Worm (Caenorhabditis elegans) whole organism, L4 larva: ENCODE data around the gene B0524.3.
A peak's percentile ranks its signal among the peaks of the same experiment; 100 is the strongest.

Source experiments
- F10B5.3 ChIP-seq: sonication (generic microtip); optimal IDR thresholded peaks from 2 replicates; lab custom pipeline; 2016; ENCODE audit warnings: mild to moderate bottlenecking, missing genetic modification characterization, missing compliant biosample characterization
- F26F4.8 ChIP-seq: fragments of 200-800 bp; sonication (Bioruptor generic); conservative IDR thresholded peaks from 2 replicates; pipeline ENCODE4 v1.3.6; 2022; ENCODE audit warnings: missing genetic modification characterization, missing compliant biosample characterization
- F37D6.2 ChIP-seq: sonication (generic microtip); optimal IDR thresholded peaks from 2 replicates; lab custom pipeline; 2016; ENCODE audit warnings: mild to moderate bottlenecking, missing genetic modification characterization, missing compliant biosample characterization
- Y105C5A.15 ChIP-seq: fragments of 200-800 bp; sonication (Bioruptor generic); IDR thresholded peaks from 2 replicates; pipeline ENCODE4 v1.3.6; 2022; ENCODE audit warnings: missing genetic modification characterization, missing compliant biosample characterization
- Y48G9A.11 ChIP-seq: fragments of 200-800 bp; sonication (Bioruptor generic); IDR thresholded peaks from 2 replicates; pipeline ENCODE4 v1.3.6; 2022; ENCODE audit warnings: missing genetic modification reagents, missing genetic modification characterization, missing compliant biosample characterization
- ZK337.2 ChIP-seq: fragments of 200-800 bp; sonication (Bioruptor generic); IDR thresholded peaks from 2 replicates; pipeline ENCODE4 v1.3.6; 2022; ENCODE audit warnings: missing genetic modification reagents, missing genetic modification characterization, missing compliant biosample characterization
- aly-2 ChIP-seq: sonication (generic microtip); optimal IDR thresholded peaks from 2 replicates; lab custom pipeline; 2018; ENCODE audit warnings: missing biosample characterization, missing genetic modification characterization
- arid-1 ChIP-seq: fragments of 200-800 bp; sonication (Bioruptor generic); conservative IDR thresholded peaks from 2 replicates; pipeline ENCODE4 v1.3.6; 2022; ENCODE audit warnings: missing genetic modification reagents, missing genetic modification characterization, missing compliant biosample characterization
- ceh-20 ChIP-seq: fragments of 200-800 bp; sonication (Bioruptor generic); IDR thresholded peaks from 2 replicates; pipeline ENCODE4 v1.3.6; 2022; ENCODE audit warnings: missing genetic modification reagents, missing genetic modification characterization, missing compliant biosample characterization
- ceh-32 ChIP-seq: sonication (generic microtip); optimal IDR thresholded peaks from 2 replicates; lab custom pipeline; 2016; ENCODE audit warnings: mild to moderate bottlenecking, missing genetic modification characterization, missing compliant biosample characterization; ENCODE audit not compliant: poor library complexity
- ceh-82 ChIP-seq: sonication (generic microtip); optimal IDR thresholded peaks from 2 replicates; lab custom pipeline; 2017; ENCODE audit warnings: missing biosample characterization, missing genetic modification characterization
- daf-16 ChIP-seq, 3 experiments: sonication (generic microtip); optimal IDR thresholded peaks; 2 replicates each; lab custom pipeline; 2016 to 2017; ENCODE audit warnings: missing genetic modification characterization in 3 of 3, missing genetic modification reagents in 3 of 3, mild to moderate bottlenecking in 2 of 3, missing compliant biosample characterization in 2 of 3, missing biosample characterization in 1 of 3, moderate library complexity in 1 of 3
- daf-8 ChIP-seq: fragments of 200-800 bp; sonication (Bioruptor generic); IDR thresholded peaks from 2 replicates; pipeline ENCODE4 v1.3.6; 2022; ENCODE audit warnings: missing genetic modification characterization, missing compliant biosample characterization
- dmd-8 ChIP-seq: fragments of 200-800 bp; sonication (Bioruptor generic); IDR thresholded peaks from 2 replicates; pipeline ENCODE4 v1.3.6; 2022; ENCODE audit warnings: missing genetic modification characterization, missing compliant biosample characterization
- dpl-1 ChIP-seq: fragments of 150-350 bp; optimal IDR thresholded peaks from 2 replicates; lab custom pipeline; 2014; ENCODE audit warnings: missing biosample characterization, missing genetic modification reagents, missing genetic modification characterization
- dve-1 ChIP-seq: sonication (generic microtip); optimal IDR thresholded peaks from 2 replicates; lab custom pipeline; 2017; ENCODE audit warnings: antibody characterized with exemption, mild to moderate bottlenecking, missing genetic modification characterization, missing compliant biosample characterization; ENCODE audit not compliant: insufficient read depth
- egl-43 ChIP-seq: fragments of 200-800 bp; sonication (Bioruptor generic); IDR thresholded peaks from 2 replicates; pipeline ENCODE4 v1.3.6; 2022; ENCODE audit warnings: missing genetic modification reagents, missing genetic modification characterization, missing compliant biosample characterization
- fkh-10 ChIP-seq: fragments of 150-350 bp; optimal IDR thresholded peaks from 2 replicates; lab custom pipeline; 2014; ENCODE audit warnings: missing biosample characterization, missing genetic modification reagents, missing genetic modification characterization
- fos-1 ChIP-seq: fragments of 150-350 bp; optimal IDR thresholded peaks from 2 replicates; lab custom pipeline; 2014; ENCODE audit warnings: missing biosample characterization, missing genetic modification characterization
- hlh-11 ChIP-seq: fragments of 200-800 bp; sonication (Bioruptor generic); optimal IDR thresholded peaks from 2 replicates; lab custom pipeline; 2018; ENCODE audit warnings: mild to moderate bottlenecking, missing genetic modification characterization, missing compliant biosample characterization
- hlh-30 ChIP-seq: sonication (generic microtip); optimal IDR thresholded peaks from 2 replicates; lab custom pipeline; 2017; ENCODE audit warnings: antibody characterized with exemption, mild to moderate bottlenecking, missing genetic modification characterization, missing compliant biosample characterization; ENCODE audit not compliant: insufficient read depth
- lim-7 ChIP-seq: fragments of 200-800 bp; sonication (Bioruptor generic); IDR thresholded peaks from 2 replicates; pipeline ENCODE4 v1.3.6; 2022; ENCODE audit warnings: missing genetic modification characterization, missing compliant biosample characterization
- lin-1 ChIP-seq: fragments of 200-800 bp; sonication (Bioruptor generic); IDR thresholded peaks from 2 replicates; pipeline ENCODE4 v1.3.6; 2022; ENCODE audit warnings: missing genetic modification reagents, missing genetic modification characterization, missing compliant biosample characterization
- lin-13 ChIP-seq: fragments of 150-350 bp; optimal IDR thresholded peaks from 2 replicates; lab custom pipeline; 2014; ENCODE audit warnings: missing biosample characterization, missing genetic modification reagents, missing genetic modification characterization
- lin-15B ChIP-seq: fragments of 150-350 bp; sonication (generic microtip); optimal IDR thresholded peaks from 3 replicates; lab custom pipeline; 2014; ENCODE audit warnings: missing biosample characterization, missing genetic modification characterization
- lsy-2 ChIP-seq, 2 experiments: fragments of 150-350 bp in 1 of 2; sonication (generic microtip) in 1 of 2; optimal IDR thresholded peaks; 2 replicates each; lab custom pipeline; 2014 to 2017; ENCODE audit warnings: missing biosample characterization in 2 of 2, missing genetic modification characterization in 2 of 2
- madf-5 ChIP-seq, 2 experiments: fragments of 200-800 bp; sonication (Bioruptor generic); IDR thresholded peaks; 2 replicates each; pipeline ENCODE4 v1.3.6; 2022; ENCODE audit warnings: missing compliant biosample characterization in 2 of 2, missing genetic modification characterization in 2 of 2
- madf-9 ChIP-seq: fragments of 200-800 bp; sonication (Bioruptor generic); conservative IDR thresholded peaks from 2 replicates; pipeline ENCODE4 v1.3.6; 2022; ENCODE audit warnings: missing genetic modification reagents, missing genetic modification characterization, missing compliant biosample characterization
- mdt-29 ChIP-seq: fragments of 200-800 bp; sonication (Bioruptor generic); IDR thresholded peaks from 2 replicates; pipeline ENCODE4 v1.3.6; 2022; ENCODE audit warnings: missing genetic modification reagents, missing genetic modification characterization, missing compliant biosample characterization
- nhr-111 ChIP-seq: fragments of 200-800 bp; sonication (Bioruptor generic); optimal IDR thresholded peaks from 2 replicates; lab custom pipeline; 2018; ENCODE audit warnings: mild to moderate bottlenecking, missing genetic modification characterization, missing compliant biosample characterization
- nhr-237 ChIP-seq: sonication (generic microtip); optimal IDR thresholded peaks from 2 replicates; lab custom pipeline; 2017; ENCODE audit warnings: missing biosample characterization, missing genetic modification characterization
- nhr-41 ChIP-seq: fragments of 200-800 bp; sonication (Bioruptor generic); IDR thresholded peaks from 2 replicates; pipeline ENCODE4 v1.3.6; 2022; ENCODE audit warnings: missing genetic modification reagents, missing genetic modification characterization, missing compliant biosample characterization
- nhr-42 ChIP-seq: fragments of 200-800 bp; sonication (Bioruptor generic); IDR thresholded peaks from 2 replicates; pipeline ENCODE4 v1.3.6; 2022; ENCODE audit warnings: missing genetic modification characterization, missing compliant biosample characterization
- nhr-48 ChIP-seq: sonication (generic microtip); optimal IDR thresholded peaks from 2 replicates; lab custom pipeline; 2016; ENCODE audit warnings: mild to moderate bottlenecking, missing genetic modification characterization, missing compliant biosample characterization
- nhr-6 ChIP-seq: fragments of 150-350 bp; optimal IDR thresholded peaks from 2 replicates; lab custom pipeline; 2014; ENCODE audit warnings: missing biosample characterization, missing genetic modification characterization
- nhr-77 ChIP-seq: fragments of 150-350 bp; optimal IDR thresholded peaks from 2 replicates; lab custom pipeline; 2014; ENCODE audit warnings: missing biosample characterization, missing genetic modification characterization
- set-16 ChIP-seq: fragments of 200-800 bp; sonication (Bioruptor generic); IDR thresholded peaks from 2 replicates; pipeline ENCODE4 v1.3.6; 2022; ENCODE audit warnings: missing genetic modification reagents, missing genetic modification characterization, missing compliant biosample characterization
- skn-1 ChIP-seq: fragments of 150-350 bp; optimal IDR thresholded peaks from 2 replicates; lab custom pipeline; 2014; ENCODE audit warnings: missing biosample characterization, missing genetic modification characterization
- snpc-4 ChIP-seq: fragments of 150-350 bp; optimal IDR thresholded peaks from 2 replicates; lab custom pipeline; 2014; ENCODE audit warnings: missing biosample characterization, missing genetic modification characterization
- spr-1 ChIP-seq: sonication (generic microtip); optimal IDR thresholded peaks from 2 replicates; lab custom pipeline; 2016; ENCODE audit warnings: mild to moderate bottlenecking, missing genetic modification characterization, missing compliant biosample characterization
- tra-1 ChIP-seq: fragments of 200-800 bp; sonication (Bioruptor generic); IDR thresholded peaks from 2 replicates; pipeline ENCODE4 v1.3.6; 2022; ENCODE audit warnings: missing genetic modification reagents, missing genetic modification characterization, missing compliant biosample characterization
- unc-130 ChIP-seq: sonication (generic microtip); optimal IDR thresholded peaks from 2 replicates; lab custom pipeline; 2016; ENCODE audit warnings: missing genetic modification reagents, missing genetic modification characterization, missing compliant biosample characterization
- unc-62 ChIP-seq, 3 experiments: fragments of 150-350 bp in 1 of 3; sonication (generic microtip); optimal IDR thresholded peaks in 2 of 3; peaks in 1 of 3; 1 replicate in 1 of 3; 2 replicates in 2 of 3; lab custom pipeline; 2014 to 2017; ENCODE audit warnings: missing biosample characterization in 3 of 3, missing genetic modification characterization in 3 of 3, missing genetic modification reagents in 3 of 3, missing genotype in 1 of 3
- vab-7 ChIP-seq: fragments of 200-800 bp; sonication (Bioruptor generic); IDR thresholded peaks from 2 replicates; pipeline ENCODE4 v1.3.6; 2022; ENCODE audit warnings: missing genetic modification reagents, missing genetic modification characterization, missing compliant biosample characterization
- zag-1 ChIP-seq: fragments of 150-350 bp; optimal IDR thresholded peaks from 2 replicates; lab custom pipeline; 2014; ENCODE audit warnings: missing biosample characterization, missing genetic modification characterization
- zfp-2 ChIP-seq: sonication (generic microtip); optimal IDR thresholded peaks from 2 replicates; lab custom pipeline; 2016; ENCODE audit warnings: mild to moderate bottlenecking, missing genetic modification characterization, missing compliant biosample characterization
- zfp-3 ChIP-seq: fragments of 200-800 bp; sonication (Bioruptor generic); conservative IDR thresholded peaks from 2 replicates; pipeline ENCODE4 v1.3.6; 2022; ENCODE audit warnings: missing genetic modification reagents, missing genetic modification characterization, missing compliant biosample characterization
- zip-2 ChIP-seq: fragments of 150-350 bp; optimal IDR thresholded peaks from 2 replicates; lab custom pipeline; 2014; ENCODE audit warnings: missing biosample characterization, missing genetic modification characterization
- ztf-11 ChIP-seq: fragments of 150-350 bp; optimal IDR thresholded peaks from 2 replicates; lab custom pipeline; 2014; ENCODE audit warnings: missing biosample characterization, missing genetic modification characterization
- ztf-7 ChIP-seq: fragments of 150-350 bp; optimal IDR thresholded peaks from 2 replicates; lab custom pipeline; 2014; ENCODE audit warnings: missing biosample characterization, missing genetic modification characterization

Gene B0524.3

ce11 chrIII:1925048-1925537 lies 37.6 kb downstream of the B0524.3 start (continued):
- no peak for TF ChIP-seq madf-5 (GFP tag; IDR thresholded peaks at IDR 0.05; lab: Robert Waterston, UW)
- TF ChIP-seq nhr-48 (tag; lab: Kevin White, UChicago): peak; percentile 99
- TF ChIP-seq zip-2 (tag; lab: Kevin White, UChicago): peak; percentile 87
- no peak for TF ChIP-seq daf-8 (GFP tag; lab: Robert Waterston, UW)
- TF ChIP-seq hlh-11: peak; percentile 100
- no peak for TF ChIP-seq F26F4.8 (GFP tag; lab: Robert Waterston, UW)
- peak; percentile 87 for TF ChIP-seq F37D6.2 (tag; lab: Kevin White, UChicago)
- TF ChIP-seq ceh-32: peak; percentile 75
- TF ChIP-seq zfp-2 (tag; lab: Kevin White, UChicago): peak; percentile 61
- TF ChIP-seq ceh-82: no peak
- peak; percentile 75; the same call in 1 of the 2 replicates for TF ChIP-seq arid-1
- peak; percentile 87 to 98 for TF ChIP-seq daf-16 (GFP tag; optimal IDR thresholded peaks at IDR 0.05; lab: Kevin White, UChicago)
- TF ChIP-seq daf-16 (tag; optimal IDR thresholded peaks at IDR 0.05; lab: Kevin White, UChicago): peak; percentile 94
- TF ChIP-seq fkh-10 (GFP tag; lab: Kevin White, UChicago): peak; percentile 76
- peak; percentile 65; the same call in 1 of the 2 replicates for TF ChIP-seq nhr-41 (GFP tag; lab: Robert Waterston, UW)
- TF ChIP-seq madf-9 (GFP tag; lab: Robert Waterston, UW): no peak; the same call in 1 of the 2 replicates
- TF ChIP-seq lin-1 (GFP tag; lab: Robert Waterston, UW): peak; percentile 94
- peak; percentile 79 for TF ChIP-seq dpl-1 (GFP tag; lab: Kevin White, UChicago)
- peak; percentile 82 for TF ChIP-seq lin-13 (GFP tag; lab: Kevin White, UChicago)
- peak; percentile 73 for TF ChIP-seq nhr-237 (tag; lab: Kevin White, UChicago)
- TF ChIP-seq zag-1: peak; percentile 75
- peak; percentile 85 for TF ChIP-seq set-16
- TF ChIP-seq zfp-3: peak; percentile 87; the same call in 1 of the 2 replicates
- TF ChIP-seq lim-7: 0 out of 2 replicates have a peak, but pooled peaks have one; percentile 30
- peak; percentile 14 for TF ChIP-seq snpc-4 (tag; lab: Kevin White, UChicago)
- TF ChIP-seq dmd-8 (GFP tag; lab: Robert Waterston, UW): no peak
- peak; percentile 85 for TF ChIP-seq egl-43 (GFP tag; lab: Robert Waterston, UW)
- TF ChIP-seq Y48G9A.11 (GFP tag; lab: Robert Waterston, UW): no peak
- TF ChIP-seq unc-62 (GFP tag; optimal IDR thresholded peaks at IDR 0.05 in 1 of 2; lab: Kevin White, UChicago): peak in 1 of 2 experiments; percentile 100
- peak; percentile 74 for TF ChIP-seq unc-62 (tag; optimal IDR thresholded peaks at IDR 0.05; lab: Kevin White, UChicago)
- no peak for TF ChIP-seq skn-1 (tag; lab: Kevin White, UChicago)
- peak; percentile 97 for TF ChIP-seq ceh-20 (GFP tag; lab: Robert Waterston, UW)
- peak; percentile 99 for TF ChIP-seq dve-1
- TF ChIP-seq nhr-6 (tag; lab: Kevin White, UChicago): peak; percentile 93
- peak; percentile 99 for TF ChIP-seq tra-1 (GFP tag; lab: Robert Waterston, UW)
- TF ChIP-seq vab-7 (GFP tag; lab: Robert Waterston, UW): peak; percentile 65; the same call in 1 of the 2 replicates
- peak; percentile 95 for TF ChIP-seq fos-1
- peak; percentile 90 for TF ChIP-seq spr-1
- peak; percentile 84 for TF ChIP-seq F10B5.3 (tag; lab: Kevin White, UChicago)
- peak; percentile 58 for TF ChIP-seq ztf-7 (tag; lab: Kevin White, UChicago)
- peak; percentile 97 for TF ChIP-seq nhr-77 (tag; lab: Kevin White, UChicago)
- TF ChIP-seq mdt-29 (GFP tag; lab: Robert Waterston, UW): peak; percentile 89
- no peak for TF ChIP-seq aly-2 (tag; lab: Kevin White, UChicago)
- peak; percentile 83 to 93 for TF ChIP-seq lsy-2 (tag; optimal IDR thresholded peaks at IDR 0.05; lab: Kevin White, UChicago)
- 0 out of 2 replicates have a peak, but pooled peaks have one; percentile 33 for TF ChIP-seq Y105C5A.15
- peak; percentile 99 for TF ChIP-seq hlh-30 (tag; lab: Kevin White, UChicago)
- TF ChIP-seq nhr-111: no peak
- TF ChIP-seq unc-130 (GFP tag; lab: Kevin White, UChicago): peak; percentile 17
- peak; percentile 72 for TF ChIP-seq nhr-42 (GFP tag; lab: Robert Waterston, UW)
- TF ChIP-seq lin-15B (tag; lab: Kevin White, UChicago): no peak
- no peak for TF ChIP-seq ztf-11 (tag; lab: Kevin White, UChicago)
- TF ChIP-seq ZK337.2: no peak
